Fruit fly (Drosophila melanogaster): ENCODE data around the gene CG34299.
A peak's percentile ranks its signal among the peaks of the same experiment; 100 is the strongest.

Gene CG34299

dm6 chr3R:30277700-30278099, 28.3 kb downstream of the CG34299 start, which contains the start of gene heca:
TSS of gene heca (plus strand) at chr3R:30277932.
- no peak for TF ChIP-seq noc (tag; optimal IDR thresholded peaks at IDR 0.05)

DNA sequence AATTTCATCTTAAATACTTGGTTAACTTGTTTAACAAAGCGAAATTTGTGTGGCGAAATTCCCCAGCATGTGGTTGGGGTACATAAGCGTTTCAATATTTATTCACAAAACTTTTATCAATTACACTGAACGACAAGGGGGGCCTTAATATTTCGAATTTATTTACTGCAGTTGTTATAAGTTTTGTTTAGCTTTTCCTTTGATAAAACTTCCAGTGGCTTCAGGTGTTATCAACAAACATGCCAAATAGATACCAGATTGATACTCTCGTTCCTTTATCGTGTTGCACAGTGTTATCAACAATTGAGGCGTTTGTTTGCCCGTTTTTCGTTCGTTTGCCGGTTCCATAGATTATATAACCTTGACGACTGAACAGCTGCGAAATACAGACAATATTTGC, 30.9 kb downstream of the CG34299 start:
- TF ChIP-seq noc (tag; optimal IDR thresholded peaks at IDR 0.05): peak; percentile 77

dm6 chr3R:30281345-30282133, 32.2 kb downstream of the CG34299 start:
- peak; percentile 47 for TF ChIP-seq noc (tag; optimal IDR thresholded peaks at IDR 0.05)

dm6 chr3R:30282478-30282877, 33.1 kb downstream of the CG34299 start:
- TF ChIP-seq noc (tag; optimal IDR thresholded peaks at IDR 0.05): no peak

dm6 chr3R:30283037-30283590, 33.7 kb downstream of the CG34299 start:
- no peak for TF ChIP-seq noc (tag; optimal IDR thresholded peaks at IDR 0.05)

DNA sequence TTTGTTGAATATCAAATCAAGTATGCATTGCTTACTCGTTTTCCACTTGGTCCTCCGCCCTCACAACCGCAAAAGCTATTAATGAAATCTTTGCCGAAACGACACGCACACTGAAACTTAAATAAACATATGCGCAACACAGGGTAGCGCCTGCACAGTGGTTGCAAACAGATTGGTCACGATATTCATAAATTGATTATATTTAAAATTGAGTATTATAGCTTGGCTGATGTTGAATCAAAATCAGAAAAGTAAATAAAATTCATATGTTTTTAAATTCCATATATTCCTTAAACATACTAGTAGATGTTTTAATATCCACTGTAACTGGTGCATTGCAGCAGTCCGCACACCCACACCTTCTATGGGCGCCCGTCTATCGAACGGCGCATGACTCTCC, 34.6 kb downstream of the CG34299 start:
- TF ChIP-seq noc (tag; optimal IDR thresholded peaks at IDR 0.05): no peak

DNA sequence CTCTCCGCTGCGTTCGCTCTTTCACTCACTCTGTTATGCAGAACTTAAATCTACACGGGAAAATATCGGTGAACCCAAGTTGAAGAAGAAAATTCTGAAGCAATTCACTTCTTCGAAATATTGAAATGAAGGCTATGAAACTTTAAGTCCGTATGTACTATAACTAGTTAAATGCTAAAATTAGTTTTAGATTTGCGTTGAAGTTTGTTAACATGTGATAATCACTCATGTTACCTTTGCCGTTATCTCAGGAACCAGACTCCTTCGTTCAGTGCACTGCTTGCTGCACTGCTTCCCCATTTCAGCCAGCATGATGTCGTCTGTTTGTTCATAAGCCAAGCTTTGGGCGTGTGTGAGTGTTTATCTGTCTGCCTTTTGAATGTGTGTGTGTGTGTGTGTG, 35.2 kb downstream of the CG34299 start:
- TF ChIP-seq noc (tag; optimal IDR thresholded peaks at IDR 0.05): no peak

DNA sequence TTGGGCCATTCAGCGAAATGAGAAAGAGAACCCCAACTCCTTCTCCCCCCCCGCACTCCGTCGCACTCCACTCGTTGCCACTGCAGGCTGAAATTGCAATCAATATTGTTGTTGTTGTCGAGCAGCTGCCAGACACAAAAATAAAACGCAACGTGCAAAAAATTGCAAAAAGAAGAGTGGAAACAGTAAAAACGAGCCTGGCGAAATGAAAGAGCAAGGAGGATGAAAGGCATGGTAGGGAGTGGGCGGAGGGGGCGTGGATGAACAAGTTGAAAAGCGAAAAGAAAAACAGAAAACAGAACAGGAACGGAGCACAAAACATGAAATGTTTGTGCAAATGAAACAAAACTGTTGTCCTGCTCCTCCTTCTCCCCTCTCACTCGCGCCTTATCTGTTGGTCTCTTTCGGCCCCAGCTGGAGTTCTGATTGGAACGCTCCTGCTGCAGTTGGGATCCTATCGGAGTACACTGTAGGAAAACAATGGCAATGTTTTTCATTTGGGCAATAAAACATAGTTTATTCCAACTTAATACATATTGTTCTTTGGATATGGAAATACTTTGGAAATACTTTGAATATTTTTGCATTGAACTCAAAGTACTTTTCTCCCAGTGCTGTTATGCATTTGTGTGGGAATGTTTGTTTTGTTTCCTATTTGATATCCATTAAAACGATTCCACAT, 35.7 kb downstream of the CG34299 start:
- no peak for TF ChIP-seq noc (tag; optimal IDR thresholded peaks at IDR 0.05)

DNA sequence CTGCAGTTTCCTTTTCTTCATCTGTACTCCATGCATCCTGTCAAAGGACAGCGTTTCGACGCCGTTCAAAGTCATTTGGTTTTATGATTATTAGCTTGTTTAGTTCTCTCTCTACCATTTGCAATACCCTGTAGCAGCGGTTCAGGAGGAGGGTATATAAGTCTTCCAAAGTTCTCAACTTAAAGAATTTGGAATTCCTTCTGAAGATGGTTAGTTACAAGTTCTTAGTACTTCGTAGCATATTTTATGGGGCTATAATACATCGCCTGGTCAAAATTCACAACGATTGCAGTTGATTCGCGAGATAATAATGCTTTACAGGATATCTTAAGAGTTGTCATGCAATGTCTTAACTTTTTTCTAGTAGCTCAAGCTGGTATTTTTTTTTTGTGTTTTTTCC, 37.0 kb downstream of the CG34299 start:
- TF ChIP-seq noc (tag; optimal IDR thresholded peaks at IDR 0.05): no peak

- TF ChIP-seq noc (tag; optimal IDR thresholded peaks at IDR 0.05): no peak
These were observed 38.0 kb downstream of the CG34299 start for dm6 chr3R:30287389-30287788.

- no peak for TF ChIP-seq noc (tag; optimal IDR thresholded peaks at IDR 0.05)
These were observed 39.1 kb downstream of the CG34299 start for dm6 chr3R:30288362-30289055.

DNA sequence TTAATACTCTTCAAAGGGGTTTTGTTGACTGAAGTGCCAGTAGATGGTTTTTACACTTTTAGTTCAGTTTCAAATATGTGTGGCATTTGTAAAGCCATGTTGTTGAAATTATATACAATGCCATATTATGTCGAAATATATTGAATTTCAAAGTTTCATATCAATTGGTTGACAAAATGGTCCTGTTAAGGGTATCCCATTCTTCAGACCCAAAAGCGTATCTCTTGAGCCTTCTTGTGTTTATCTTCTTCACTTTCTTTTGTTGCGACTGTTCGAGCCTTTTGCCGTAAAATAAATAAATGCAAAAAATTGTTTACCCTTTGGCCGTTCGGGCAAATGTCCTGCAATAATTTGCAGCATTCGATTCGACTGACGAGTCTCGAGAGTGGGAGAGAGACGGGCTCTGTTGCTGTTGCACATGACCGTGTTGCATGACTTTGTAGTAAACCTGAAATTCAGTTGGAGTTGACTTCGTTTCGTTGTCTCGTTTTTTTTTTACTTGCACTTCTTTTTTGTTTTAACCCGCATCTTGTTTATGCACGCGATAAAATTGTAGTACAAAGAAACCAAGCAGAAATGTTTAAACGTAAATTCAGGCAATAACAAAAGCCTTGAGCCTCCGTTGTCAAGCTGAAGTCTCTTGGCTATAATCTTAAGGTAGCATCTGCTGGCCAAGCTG, 39.8 kb downstream of the CG34299 start:
- no peak for TF ChIP-seq noc (tag; optimal IDR thresholded peaks at IDR 0.05)

dm6 chr3R:30293478-30294122, 44.2 kb downstream of the CG34299 start:
- TF ChIP-seq noc (tag; optimal IDR thresholded peaks at IDR 0.05): no peak

DNA sequence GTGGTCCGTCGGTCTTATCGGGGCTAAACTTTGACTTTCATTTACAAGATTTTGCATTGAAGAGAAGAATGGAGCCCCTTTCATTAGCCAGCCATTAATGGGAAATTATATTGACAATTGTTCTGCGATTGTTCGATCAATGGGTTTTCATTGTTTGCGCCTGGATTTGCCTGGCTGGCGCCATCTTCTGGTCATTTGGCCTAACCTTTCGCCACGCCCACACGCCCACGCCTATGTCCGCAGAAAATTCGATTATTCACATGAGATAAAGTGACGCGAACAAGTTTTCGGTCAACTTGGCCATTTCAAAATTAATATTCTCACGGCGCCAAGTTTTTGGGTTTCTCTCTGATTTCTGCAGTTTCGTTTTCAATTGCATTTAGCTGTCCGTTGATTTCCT, 45.2 kb downstream of the CG34299 start:
- no peak for TF ChIP-seq noc (tag; optimal IDR thresholded peaks at IDR 0.05)

- no peak for TF ChIP-seq noc (tag; optimal IDR thresholded peaks at IDR 0.05)
These were observed 45.6 kb downstream of the CG34299 start for dm6 chr3R:30295022-30295421.

Data from whole organism, larva.